Fruit fly (Drosophila melanogaster) whole organism, embryonic: ENCODE results near the gene CG34244.
A peak's percentile ranks its signal among the peaks of the same experiment; 100 is the strongest.

Experiments used
- Aef1 ChIP-seq: fragments of 200-800 bp; sonication (Bioruptor generic); IDR thresholded peaks from 3 replicates; pipeline ENCODE4 v1.3.6; 2022; ENCODE audit warnings: missing biosample characterization, missing genetic modification characterization
- B-H2 ChIP-seq: fragments of 200-800 bp; sonication (Bioruptor generic); optimal IDR thresholded peaks from 2 replicates; lab custom pipeline; 2018; ENCODE audit warnings: missing biosample characterization, mild to moderate bottlenecking, missing genetic modification characterization
- CG12071 ChIP-seq: fragments of 200-800 bp; sonication (Bioruptor generic); optimal IDR thresholded peaks from 3 replicates; lab custom pipeline; 2018; ENCODE audit warnings: missing biosample characterization, mild to moderate bottlenecking, missing genetic modification characterization
- CG1233 ChIP-seq: fragments of 200-800 bp; sonication (Bioruptor generic); optimal IDR thresholded peaks from 4 replicates; lab custom pipeline; 2018; ENCODE audit warnings: missing biosample characterization, mild to moderate bottlenecking, missing genetic modification characterization
- CG13296 ChIP-seq: fragments of 200-800 bp; sonication (Bioruptor generic); optimal IDR thresholded peaks from 3 replicates; lab custom pipeline; 2018; ENCODE audit warnings: missing biosample characterization, mild to moderate bottlenecking, missing genetic modification characterization
- CG13775 ChIP-seq: fragments of 200-800 bp; sonication (Bioruptor generic); optimal IDR thresholded peaks from 3 replicates; lab custom pipeline; 2017; ENCODE audit warnings: missing biosample characterization, mild to moderate bottlenecking, missing genetic modification characterization
- CG16863 ChIP-seq: fragments of 200-800 bp; sonication (Bioruptor generic); optimal IDR thresholded peaks from 3 replicates; lab custom pipeline; 2016; ENCODE audit warnings: missing biosample characterization, missing genetic modification characterization
- CG17612 ChIP-seq: fragments of 200-800 bp; sonication (Bioruptor generic); IDR thresholded peaks from 2 replicates; pipeline ENCODE4 v1.3.6; 2022; ENCODE audit warnings: missing biosample characterization, missing genetic modification characterization
- CG18011 ChIP-seq: fragments of 200-800 bp; sonication (Bioruptor generic); optimal IDR thresholded peaks from 2 replicates; lab custom pipeline; 2017; ENCODE audit warnings: missing biosample characterization, missing genetic modification characterization, mild to moderate bottlenecking, moderate library complexity, missing genotype
- CG2129 ChIP-seq: fragments of 200-800 bp; sonication (Bioruptor generic); IDR thresholded peaks from 2 replicates; pipeline ENCODE4 v1.3.6; 2022; ENCODE audit warnings: missing biosample characterization, missing genetic modification characterization; ENCODE audit not compliant: partially characterized antibody
- CG3163 ChIP-seq: fragments of 200-800 bp; sonication (Bioruptor generic); optimal IDR thresholded peaks from 3 replicates; lab custom pipeline; 2016; ENCODE audit warnings: missing biosample characterization, missing genetic modification characterization
- CG3281 ChIP-seq: fragments of 200-800 bp; sonication (Bioruptor generic); optimal IDR thresholded peaks from 3 replicates; lab custom pipeline; 2017; ENCODE audit warnings: missing biosample characterization, mild to moderate bottlenecking, missing genetic modification characterization
- CG34376 ChIP-seq: fragments of 200-800 bp; sonication (Bioruptor generic); optimal IDR thresholded peaks from 2 replicates; lab custom pipeline; 2018; ENCODE audit warnings: missing biosample characterization, mild to moderate bottlenecking, missing genetic modification characterization
- CG3847 ChIP-seq: fragments of 200-800 bp; sonication (Bioruptor generic); IDR thresholded peaks from 2 replicates; pipeline ENCODE4 v1.3.6; 2022; ENCODE audit warnings: missing biosample characterization, missing genetic modification characterization
- CG6254 ChIP-seq: fragments of 200-800 bp; sonication (Bioruptor generic); optimal IDR thresholded peaks from 3 replicates; lab custom pipeline; 2017; ENCODE audit warnings: mild to moderate bottlenecking, missing biosample characterization, missing genetic modification reagents, missing genetic modification characterization
- CG7786 ChIP-seq: fragments of 200-800 bp; sonication (Bioruptor generic); optimal IDR thresholded peaks from 2 replicates; lab custom pipeline; 2016; ENCODE audit warnings: missing biosample characterization, missing genetic modification characterization
- CHES-1-like ChIP-seq: fragments of 200-800 bp; sonication (Bioruptor generic); optimal IDR thresholded peaks from 2 replicates; lab custom pipeline; 2016; ENCODE audit warnings: missing biosample characterization, missing genetic modification characterization
- Dfd ChIP-seq, 2 experiments: fragments of >200 bp; optimal IDR thresholded peaks; 2 replicates each; lab custom pipeline; 2017; ENCODE audit warnings: missing biosample characterization in 2 of 2, missing genetic modification characterization in 2 of 2
- Elba2 ChIP-seq: fragments of 200-800 bp; sonication (Bioruptor generic); optimal IDR thresholded peaks from 3 replicates; lab custom pipeline; 2016; ENCODE audit warnings: missing biosample characterization, missing genetic modification characterization
- Lpt ChIP-seq: fragments of >200 bp; optimal IDR thresholded peaks from 2 replicates; lab custom pipeline; 2018; ENCODE audit warnings: missing biosample characterization, missing genetic modification characterization
- MESR4 ChIP-seq: fragments of 200-800 bp; sonication (Bioruptor generic); optimal IDR thresholded peaks from 2 replicates; lab custom pipeline; 2018; ENCODE audit warnings: missing biosample characterization, mild to moderate bottlenecking, missing genetic modification characterization, moderate library complexity
- Med ChIP-seq: fragments of 200-800 bp; sonication (Bioruptor generic); peaks from one replicate; lab custom pipeline; 2016; ENCODE audit warnings: missing biosample characterization, missing genetic modification characterization, mild to moderate bottlenecking, inconsistent platforms, moderate library complexity
- NC2β ChIP-seq: fragments of 200-800 bp; sonication (Bioruptor generic); optimal IDR thresholded peaks from 2 replicates; lab custom pipeline; 2016; ENCODE audit warnings: missing biosample characterization, missing genetic modification characterization
- Scr ChIP-seq: fragments of 200-800 bp; sonication (Bioruptor generic); IDR thresholded peaks from 2 replicates; pipeline ENCODE4 v1.3.6; 2022; ENCODE audit warnings: missing biosample characterization, missing genetic modification characterization; ENCODE audit not compliant: partially characterized antibody
- ap ChIP-seq: fragments of 200-800 bp; sonication (Bioruptor generic); IDR thresholded peaks from 2 replicates; pipeline ENCODE4 v1.3.6; 2022; ENCODE audit warnings: missing biosample characterization, missing genetic modification characterization
- ara ChIP-seq: fragments of 200-800 bp; sonication (Bioruptor generic); IDR thresholded peaks from 2 replicates; pipeline ENCODE4 v1.3.6; 2022; ENCODE audit warnings: missing biosample characterization, missing genetic modification characterization
- ato ChIP-seq: fragments of 200-800 bp; sonication (Bioruptor generic); IDR thresholded peaks from 2 replicates; pipeline ENCODE4 v1.3.6; 2022; ENCODE audit warnings: missing biosample characterization, missing genetic modification characterization; ENCODE audit not compliant: partially characterized antibody
- bowl ChIP-seq: fragments of 200-800 bp; sonication (Bioruptor generic); IDR thresholded peaks from 2 replicates; pipeline ENCODE4 v1.3.6; 2022; ENCODE audit warnings: missing biosample characterization, missing genetic modification characterization
- crp ChIP-seq, 2 experiments: fragments of 200-800 bp; sonication (Bioruptor generic); optimal IDR thresholded peaks; 2 replicates in 1 of 2; 3 replicates in 1 of 2; lab custom pipeline; 2017; ENCODE audit warnings: missing biosample characterization in 2 of 2, missing genetic modification characterization in 2 of 2, mild to moderate bottlenecking in 1 of 2, moderate library complexity in 1 of 2
- emc ChIP-seq: fragments of 200-800 bp; sonication (Bioruptor generic); optimal IDR thresholded peaks from 2 replicates; lab custom pipeline; 2016; ENCODE audit warnings: missing biosample characterization, missing genetic modification characterization
- grau ChIP-seq: fragments of 200-800 bp; optimal IDR thresholded peaks from 3 replicates; lab custom pipeline; 2019; ENCODE audit warnings: missing biosample characterization, mild to moderate bottlenecking, missing genetic modification characterization, moderate library complexity
- luna ChIP-seq: fragments of 200-800 bp; sonication (Bioruptor generic); optimal IDR thresholded peaks from 2 replicates; lab custom pipeline; 2016; ENCODE audit warnings: missing biosample characterization, missing genetic modification characterization
- nerfin-1 ChIP-seq: fragments of 200-800 bp; sonication (Bioruptor generic); optimal IDR thresholded peaks from 3 replicates; lab custom pipeline; 2019; ENCODE audit warnings: missing biosample characterization, mild to moderate bottlenecking, missing genetic modification characterization, moderate library complexity
- pho ChIP-seq: fragments of 200-800 bp; sonication (Bioruptor generic); optimal IDR thresholded peaks from 2 replicates; lab custom pipeline; 2016; ENCODE audit warnings: missing biosample characterization, missing genetic modification characterization
- pnt ChIP-seq: fragments of 200-800 bp; sonication (Bioruptor generic); optimal IDR thresholded peaks from 3 replicates; lab custom pipeline; 2016; ENCODE audit warnings: missing biosample characterization, missing genetic modification characterization
- salm ChIP-seq: fragments of 200-800 bp; sonication (Bioruptor generic); optimal IDR thresholded peaks from 2 replicates; lab custom pipeline; 2018; ENCODE audit warnings: missing biosample characterization, mild to moderate bottlenecking, missing genetic modification characterization
- sr ChIP-seq: fragments of 200-800 bp; sonication (Bioruptor generic); IDR thresholded peaks from 3 replicates; pipeline ENCODE4 v1.3.6; 2022; ENCODE audit warnings: missing biosample characterization, missing genetic modification characterization
- stwl ChIP-seq: fragments of 200-800 bp; sonication (Bioruptor generic); optimal IDR thresholded peaks from 3 replicates; lab custom pipeline; 2018; ENCODE audit warnings: missing biosample characterization, mild to moderate bottlenecking, missing genetic modification characterization, moderate library complexity
- trh ChIP-seq: fragments of 200-800 bp; sonication (Bioruptor generic); optimal IDR thresholded peaks from 2 replicates; lab custom pipeline; 2016; ENCODE audit warnings: missing biosample characterization, missing genetic modification characterization
- unc-4 ChIP-seq: fragments of 200-800 bp; sonication (Bioruptor generic); IDR thresholded peaks from 2 replicates; pipeline ENCODE4 v1.3.6; 2022; ENCODE audit warnings: missing biosample characterization, missing genetic modification characterization; ENCODE audit not compliant: partially characterized antibody
- wek ChIP-seq: fragments of 200-800 bp; sonication (Bioruptor generic); optimal IDR thresholded peaks from 3 replicates; lab custom pipeline; 2018; ENCODE audit warnings: missing biosample characterization, mild to moderate bottlenecking, missing genetic modification characterization, moderate library complexity
- zen2 ChIP-seq: fragments of 200-800 bp; sonication (Bioruptor generic); IDR thresholded peaks from 3 replicates; pipeline ENCODE4 v1.3.6; 2022; ENCODE audit warnings: missing biosample characterization, missing genetic modification characterization; ENCODE audit not compliant: partially characterized antibody
- zfh1 ChIP-seq: fragments of 200-800 bp; sonication (Bioruptor generic); IDR thresholded peaks from 3 replicates; pipeline ENCODE4 v1.3.6; 2022; ENCODE audit warnings: missing biosample characterization, missing genetic modification characterization

Gene CG34244

dm6 chr3L:14274088-14275058, 38.6 kb upstream of the CG34244 start, which contains the start of gene fz (continued):
- peak; percentile 29 for TF ChIP-seq salm (tag; lab: Kevin White, UChicago)
- TF ChIP-seq, all 482 proteins: peak for 146

- TF ChIP-seq NC2β (GFP tag; lab: Kevin White, UChicago): peak; percentile 16
- peak; percentile 93 for TF ChIP-seq CG3163 (GFP tag; lab: Kevin White, UChicago)
- TF ChIP-seq CG3281 (GFP tag; lab: Kevin White, UChicago): peak; percentile 89
- no peak for TF ChIP-seq CG2129
- peak; percentile 4; the same call in 1 of the 3 replicates for TF ChIP-seq sr (GFP tag; lab: Robert Waterston, UW)
- TF ChIP-seq pho (GFP tag; lab: Kevin White, UChicago): peak; percentile 1
- no peak for TF ChIP-seq CHES-1-like (GFP tag; lab: Kevin White, UChicago)
- peak; percentile 49 for TF ChIP-seq CG1233 (GFP tag; lab: Kevin White, UChicago)
- peak; percentile 6 for TF ChIP-seq CG16863 (GFP tag; lab: Kevin White, UChicago)
- TF ChIP-seq Elba2 (GFP tag; lab: Kevin White, UChicago): no peak
- TF ChIP-seq CG12071 (GFP tag; lab: Kevin White, UChicago): peak; percentile 54
- peak; percentile 4 for TF ChIP-seq MESR4 (GFP tag; lab: Kevin White, UChicago)
- 0 out of 3 replicates have a peak, but pooled peaks have one; percentile 8 for TF ChIP-seq zen2 (GFP tag; lab: Robert Waterston, UW)
- TF ChIP-seq ap (GFP tag; lab: Robert Waterston, UW): peak; percentile 60
- TF ChIP-seq Scr (GFP tag; lab: Robert Waterston, UW): no peak
- no peak for TF ChIP-seq luna (GFP tag; lab: Kevin White, UChicago)
- TF ChIP-seq zfh1: peak; percentile 56
- peak in 1 of 2 experiments; percentile 44 for TF ChIP-seq crp (GFP tag; optimal IDR thresholded peaks at IDR 0.05; lab: Kevin White, UChicago)
- no peak for TF ChIP-seq wek (GFP tag; lab: Kevin White, UChicago)
- peak; percentile 90 for TF ChIP-seq salm (tag; lab: Kevin White, UChicago)
- no peak for TF ChIP-seq Lpt (GFP tag; lab: Kevin White, UChicago)
- TF ChIP-seq CG17612 (GFP tag; lab: Robert Waterston, UW): no peak
- TF ChIP-seq pnt (GFP tag; lab: Kevin White, UChicago): peak; percentile 25
- TF ChIP-seq ato: no peak
- peak; percentile 40 for TF ChIP-seq B-H2
- no peak for TF ChIP-seq stwl (tag; lab: Kevin White, UChicago)
- TF ChIP-seq CG13296 (GFP tag; lab: Kevin White, UChicago): peak; percentile 14
- peak; percentile 65 for TF ChIP-seq CG18011 (GFP tag; lab: Kevin White, UChicago)
- no peak for TF ChIP-seq CG7786 (GFP tag; lab: Kevin White, UChicago)
- TF ChIP-seq Dfd (GFP tag; optimal IDR thresholded peaks at IDR 0.05; lab: Kevin White, UChicago): no peak
- TF ChIP-seq ara: peak; percentile 72; the same call in 1 of the 2 replicates
- no peak for TF ChIP-seq unc-4 (GFP tag; lab: Robert Waterston, UW)
- TF ChIP-seq CG13775 (GFP tag; lab: Kevin White, UChicago): peak; percentile 95
- TF ChIP-seq CG3847 (GFP tag; lab: Robert Waterston, UW): peak; percentile 76
- TF ChIP-seq trh: peak; percentile 80
- TF ChIP-seq grau (tag; lab: Kevin White, UChicago): peak; percentile 94
- TF ChIP-seq CG34376 (GFP tag; lab: Kevin White, UChicago): peak; percentile 25
- TF ChIP-seq emc (GFP tag; lab: Kevin White, UChicago): no peak
- peak; percentile 55 for TF ChIP-seq Aef1
- peak; percentile 38 for TF ChIP-seq nerfin-1 (tag; lab: Kevin White, UChicago)
- no peak for TF ChIP-seq Med (GFP tag; lab: Kevin White, UChicago)
- peak; percentile 81 for TF ChIP-seq CG6254 (GFP tag; lab: Kevin White, UChicago)
- no peak for TF ChIP-seq bowl (GFP tag; lab: Robert Waterston, UW)
These were observed 36.6 kb upstream of the CG34244 start for dm6 chr3L:14272109-14273070.
